Fruit fly (Drosophila melanogaster): ENCODE results near the gene Alp11.

Alp11 gene

dm6 chrX:15554256-15554678, 33.3 kb upstream of the Alp11 start, which contains the start of gene Ac13E (continued):
- TF ChIP-seq fd64A (GFP tag; optimal IDR thresholded peaks at IDR 0.05): peak; percentile 75
- TF ChIP-seq scrt (GFP tag; optimal IDR thresholded peaks at IDR 0.05): peak; percentile 78
- peak; percentile 79 for TF ChIP-seq sisA (GFP tag; IDR thresholded peaks at IDR 0.05)
- peak; percentile 78 for TF ChIP-seq Jarid2 (GFP tag; optimal IDR thresholded peaks at IDR 0.05)
- TF ChIP-seq TFAM (GFP tag; optimal IDR thresholded peaks at IDR 0.05): peak; percentile 69
- TF ChIP-seq Gug (GFP tag; IDR thresholded peaks at IDR 0.05): peak; percentile 84
- peak; percentile 90 for TF ChIP-seq CG17829 (tag; optimal IDR thresholded peaks at IDR 0.05)
- peak; percentile 70 for TF ChIP-seq disco-r (GFP tag; optimal IDR thresholded peaks at IDR 0.05)
- TF ChIP-seq CG7556 (GFP tag; optimal IDR thresholded peaks at IDR 0.05): peak; percentile 94
- peak; percentile 84 for TF ChIP-seq BtbVII (GFP tag; optimal IDR thresholded peaks at IDR 0.05)
- TF ChIP-seq CG9876 (GFP tag; optimal IDR thresholded peaks at IDR 0.05): peak; percentile 28
- peak; percentile 79 for TF ChIP-seq tap (tag; optimal IDR thresholded peaks at IDR 0.05)
- peak; percentile 83 for TF ChIP-seq CG10274 (GFP tag; optimal IDR thresholded peaks at IDR 0.05)
- TF ChIP-seq az2 (GFP tag; optimal IDR thresholded peaks at IDR 0.05): peak; percentile 89
- peak; percentile 61 for TF ChIP-seq CG10565 (GFP tag; optimal IDR thresholded peaks at IDR 0.05)
- TF ChIP-seq vvl (GFP tag; IDR thresholded peaks at IDR 0.05): peak; percentile 91
- peak; percentile 59 for TF ChIP-seq ftz-f1 (GFP tag; optimal IDR thresholded peaks at IDR 0.05)
- peak; percentile 81 for TF ChIP-seq CG17186 (GFP tag; optimal IDR thresholded peaks at IDR 0.05)
- TF ChIP-seq wek (GFP tag; optimal IDR thresholded peaks at IDR 0.05): peak; percentile 73
- peak; percentile 43 for TF ChIP-seq CG7271 (tag; optimal IDR thresholded peaks at IDR 0.05)
- TF ChIP-seq Abd-B (GFP tag; optimal IDR thresholded peaks at IDR 0.05): peak; percentile 84
- peak; percentile 58 for TF ChIP-seq Bgb (GFP tag; IDR thresholded peaks at IDR 0.05; ENCODE audit: partially characterized antibody)
- TF ChIP-seq sens-2 (GFP tag; IDR thresholded peaks at IDR 0.05): peak; percentile 80; the same call in 1 of the 2 replicates
- TF ChIP-seq Gsc (GFP tag; IDR thresholded peaks at IDR 0.05): peak; percentile 59
- TF ChIP-seq CG12942 (GFP tag; optimal IDR thresholded peaks at IDR 0.05): peak; percentile 79
- peak; percentile 66 for TF ChIP-seq CG31388 (GFP tag; optimal IDR thresholded peaks at IDR 0.05)
- TF ChIP-seq CG12744 (GFP tag; optimal IDR thresholded peaks at IDR 0.05): peak; percentile 78
- TF ChIP-seq Blimp-1 (GFP tag; optimal IDR thresholded peaks at IDR 0.05): peak; percentile 81
- TF ChIP-seq tx (GFP tag; optimal IDR thresholded peaks at IDR 0.05): peak; percentile 75
- peak; percentile 70 for TF ChIP-seq CG1792 (GFP tag; optimal IDR thresholded peaks at IDR 0.05)
- peak; percentile 59 for TF ChIP-seq fu2 (GFP tag; optimal IDR thresholded peaks at IDR 0.05)
- no peak for TF ChIP-seq CkIIα-i1 (GFP tag; IDR thresholded peaks at IDR 0.05)
- peak; percentile 85 for TF ChIP-seq gcm2 (GFP tag; optimal IDR thresholded peaks at IDR 0.05)
- TF ChIP-seq CG4820 (GFP tag; optimal IDR thresholded peaks at IDR 0.05): peak; percentile 81
- TF ChIP-seq HLH4C (GFP tag; IDR thresholded peaks at IDR 0.05; ENCODE audit: partially characterized antibody): peak; percentile 51; the same call in 2 of the 3 replicates
- peak; percentile 87 for TF ChIP-seq CG8359 (GFP tag; optimal IDR thresholded peaks at IDR 0.05; ENCODE audit: borderline replicate concordance)
- TF ChIP-seq CG2712 (tag; optimal IDR thresholded peaks at IDR 0.05): peak; percentile 93
- peak; percentile 86 for TF ChIP-seq ranshi (GFP tag; IDR thresholded peaks at IDR 0.05)
- peak; percentile 75 for TF ChIP-seq CG12071 (GFP tag; optimal IDR thresholded peaks at IDR 0.05)
- peak; percentile 92 for TF ChIP-seq CG10979 (tag; optimal IDR thresholded peaks at IDR 0.05)
- TF ChIP-seq CG30431 (GFP tag; optimal IDR thresholded peaks at IDR 0.05): peak; percentile 79
- TF ChIP-seq CG31365 (tag; optimal IDR thresholded peaks at IDR 0.05): peak; percentile 70
- peak; percentile 91 for TF ChIP-seq ems (GFP tag; optimal IDR thresholded peaks at IDR 0.05)
- peak; percentile 90 for TF ChIP-seq CG10209 (GFP tag; optimal IDR thresholded peaks at IDR 0.05)
- 0 out of 2 replicates have a peak, but pooled peaks have one; percentile 30 for TF ChIP-seq gt (GFP tag; IDR thresholded peaks at IDR 0.05)
- TF ChIP-seq Mrtf (GFP tag; IDR thresholded peaks at IDR 0.05): peak; percentile 82
- peak; percentile 85 for TF ChIP-seq CG1603 (tag; optimal IDR thresholded peaks at IDR 0.05)
- peak; percentile 68; the same call in 2 of the 3 replicates for TF ChIP-seq knrl (GFP tag; IDR thresholded peaks at IDR 0.05; ENCODE audit: partially characterized antibody)
- peak; percentile 71 for TF ChIP-seq Bdp1 (GFP tag; optimal IDR thresholded peaks at IDR 0.05)
- TF ChIP-seq CG32772 (GFP tag; IDR thresholded peaks at IDR 0.05): peak; percentile 82

All from whole organism, embryonic.